Worm (Caenorhabditis elegans): Measurements from ENCODE around the gene fdgt-2.

The fdgt-2 gene

ce11 chrII:8417059-8417668 lies at the start of gene fdgt-2:
fdgt-2 (plus strand) TSS chrII:8417618.
- peak; percentile 73 for TF ChIP-seq nhr-25 (tag; optimal IDR thresholded peaks at IDR 0.05)
- peak; percentile 7 for TF ChIP-seq pqm-1 (tag; optimal IDR thresholded peaks at IDR 0.05)
- TF ChIP-seq nhr-67 (tag; optimal IDR thresholded peaks at IDR 0.05): no peak
- peak; percentile 36 for TF ChIP-seq elt-2 (tag; optimal IDR thresholded peaks at IDR 0.05)

- TF ChIP-seq nhr-23 (tag; optimal IDR thresholded peaks at IDR 0.05) (no peak), nhr-67 (tag; optimal IDR thresholded peaks at IDR 0.05) (no peak), ama-1 (optimal IDR thresholded peaks at IDR 0.05) (no peak), ceh-16 (tag; optimal IDR thresholded peaks at IDR 0.05) (no peak), zag-1 (tag; optimal IDR thresholded peaks at IDR 0.05) (no peak), R02D3.7 (tag; optimal IDR thresholded peaks at IDR 0.05) (no peak), fos-1 (tag; optimal IDR thresholded peaks at IDR 0.05) (no peak), nhr-43 (tag; optimal IDR thresholded peaks at IDR 0.05; ENCODE audit: poor library complexity, severe bottlenecking) (no peak), skn-1 (tag; optimal IDR thresholded peaks at IDR 0.05) (no peak), egl-27 (tag; optimal IDR thresholded peaks at IDR 0.05) (no peak), lin-39 (tag; optimal IDR thresholded peaks at IDR 0.05) (no peak), pqm-1 (tag; optimal IDR thresholded peaks at IDR 0.05) (no peak), nhr-25 (tag; optimal IDR thresholded peaks at IDR 0.05) (no peak), ztf-4 (tag; optimal IDR thresholded peaks at IDR 0.05) (no peak)
These were observed 48.4 kb upstream of the fdgt-2 start, which contains the start of gene amt-3 for ce11 chrII:8369059-8369458. amt-3 (minus strand) TSS chrII:8369159.

ce11 chrII:8370194-8370593 lies 47.2 kb upstream of the fdgt-2 start:
- TF ChIP-seq fkh-10 (GFP tag; optimal IDR thresholded peaks at IDR 0.05) (peak; percentile 89), ama-1 (optimal IDR thresholded peaks at IDR 0.05) (no peak)

ce11 chrII:8377722-8378121 lies 39.7 kb upstream of the fdgt-2 start:
- TF ChIP-seq elt-3 (tag; optimal IDR thresholded peaks at IDR 0.05) (no peak), nhr-25 (tag; optimal IDR thresholded peaks at IDR 0.05) (peak; percentile 21), ceh-16 (tag; optimal IDR thresholded peaks at IDR 0.05) (no peak), elt-1 (tag; optimal IDR thresholded peaks at IDR 0.05) (no peak)

- TF ChIP-seq elt-1 (tag; optimal IDR thresholded peaks at IDR 0.05): no peak
- peak; percentile 55 for TF ChIP-seq nhr-25 (tag; optimal IDR thresholded peaks at IDR 0.05)
- no peak for TF ChIP-seq nfya-1 (tag; optimal IDR thresholded peaks at IDR 0.05; ENCODE audit: insufficient read depth)
- no peak for TF ChIP-seq egl-5 (tag; optimal IDR thresholded peaks at IDR 0.05)
- TF ChIP-seq nhr-11 (tag; optimal IDR thresholded peaks at IDR 0.05): no peak
These were observed 37.2 kb upstream of the fdgt-2 start for ce11 chrII:8380188-8380587.

- no peak for TF ChIP-seq lsy-12 (tag; optimal IDR thresholded peaks at IDR 0.05)
- no peak for TF ChIP-seq nfya-1 (tag; optimal IDR thresholded peaks at IDR 0.05; ENCODE audit: insufficient read depth)
- TF ChIP-seq nhr-25 (tag; optimal IDR thresholded peaks at IDR 0.05): no peak
- TF ChIP-seq elt-2 (tag; optimal IDR thresholded peaks at IDR 0.05): no peak
- no peak for TF ChIP-seq nhr-23 (tag; optimal IDR thresholded peaks at IDR 0.05)
- TF ChIP-seq nhr-237 (tag; optimal IDR thresholded peaks at IDR 0.05): no peak
- no peak for TF ChIP-seq elt-3 (tag; optimal IDR thresholded peaks at IDR 0.05)
- no peak for TF ChIP-seq nhr-11 (tag; optimal IDR thresholded peaks at IDR 0.05)
- TF ChIP-seq nhr-76 (tag; optimal IDR thresholded peaks at IDR 0.05): no peak
- TF ChIP-seq egl-5 (tag; optimal IDR thresholded peaks at IDR 0.05): no peak
- TF ChIP-seq mdl-1 (tag; optimal IDR thresholded peaks at IDR 0.05): no peak
- TF ChIP-seq fkh-2 (tag; optimal IDR thresholded peaks at IDR 0.05): no peak
- no peak for TF ChIP-seq skn-1 (tag; optimal IDR thresholded peaks at IDR 0.05)
These were observed 36.2 kb upstream of the fdgt-2 start, which contains the start of gene F49E12.12 for ce11 chrII:8381197-8381596. F49E12.12 (plus strand) TSS chrII:8381497.

- TF ChIP-seq R02D3.7 (tag; optimal IDR thresholded peaks at IDR 0.05): no peak
- no peak for TF ChIP-seq mdl-1 (tag; optimal IDR thresholded peaks at IDR 0.05)
- TF ChIP-seq egl-27 (tag; optimal IDR thresholded peaks at IDR 0.05): no peak
- TF ChIP-seq nfya-1 (tag; optimal IDR thresholded peaks at IDR 0.05; ENCODE audit: insufficient read depth): peak; percentile 22
- TF ChIP-seq nhr-76 (tag; optimal IDR thresholded peaks at IDR 0.05): no peak
- TF ChIP-seq hmg-11 (tag; optimal IDR thresholded peaks at IDR 0.05): no peak
- TF ChIP-seq aly-2 (tag; optimal IDR thresholded peaks at IDR 0.05): no peak
- no peak for TF ChIP-seq ztf-11 (tag; optimal IDR thresholded peaks at IDR 0.05)
- peak; percentile 38 for TF ChIP-seq lsy-12 (tag; optimal IDR thresholded peaks at IDR 0.05)
- no peak for TF ChIP-seq ama-1 (optimal IDR thresholded peaks at IDR 0.05)
- no peak for TF ChIP-seq elt-1 (tag; optimal IDR thresholded peaks at IDR 0.05)
- peak; percentile 99 for TF ChIP-seq elt-2 (tag; optimal IDR thresholded peaks at IDR 0.05)
- no peak for TF ChIP-seq lin-15B (tag; optimal IDR thresholded peaks at IDR 0.05)
- TF ChIP-seq ZK546.5 (tag; optimal IDR thresholded peaks at IDR 0.05): no peak
- TF ChIP-seq ztf-4 (tag; optimal IDR thresholded peaks at IDR 0.05): no peak
- TF ChIP-seq unc-39 (tag; optimal IDR thresholded peaks at IDR 0.05): no peak
- TF ChIP-seq ceh-82 (tag; optimal IDR thresholded peaks at IDR 0.05): no peak
- TF ChIP-seq lin-39 (tag; optimal IDR thresholded peaks at IDR 0.05): no peak
- no peak for TF ChIP-seq nhr-28 (tag; optimal IDR thresholded peaks at IDR 0.05)
- TF ChIP-seq mml-1 (tag; optimal IDR thresholded peaks at IDR 0.05): no peak
- no peak for TF ChIP-seq nhr-12 (tag; optimal IDR thresholded peaks at IDR 0.05)
- TF ChIP-seq tbx-2 (tag; optimal IDR thresholded peaks at IDR 0.05): no peak
- no peak for TF ChIP-seq zag-1 (tag; optimal IDR thresholded peaks at IDR 0.05)
- TF ChIP-seq nhr-67 (tag; optimal IDR thresholded peaks at IDR 0.05): no peak
- no peak for TF ChIP-seq ceh-16 (tag; optimal IDR thresholded peaks at IDR 0.05)
- no peak for TF ChIP-seq elt-3 (tag; optimal IDR thresholded peaks at IDR 0.05)
- peak; percentile 1 for TF ChIP-seq skn-1 (tag; optimal IDR thresholded peaks at IDR 0.05)
These were observed 34.5 kb upstream of the fdgt-2 start for ce11 chrII:8382880-8383279.

All from whole organism, L3 larva.